Fruit fly (Drosophila melanogaster): ENCODE results near the gene CG43731.

CG43731 gene

DNA sequence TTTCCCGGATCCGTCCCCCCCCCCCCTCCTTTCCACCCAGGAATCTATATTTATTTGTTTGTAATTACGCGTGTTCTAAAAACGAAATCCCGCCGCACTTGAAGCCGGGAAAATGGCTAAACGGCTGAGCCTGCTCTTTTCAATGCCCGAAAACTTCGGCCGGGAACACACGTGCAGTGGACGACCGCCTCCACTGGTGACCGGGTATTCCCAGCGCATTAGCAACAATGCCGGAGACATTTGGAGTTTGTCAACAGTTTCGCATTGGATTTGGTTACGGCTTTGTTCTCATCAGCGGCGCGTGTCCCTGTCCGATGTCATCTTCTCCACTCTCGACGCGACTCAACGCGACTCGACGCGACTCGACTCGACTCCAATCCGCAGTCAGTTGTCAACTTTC lies 2.5 kb downstream of the CG43731 start:
- no peak for TF ChIP-seq Smox (GFP tag; optimal IDR thresholded peaks at IDR 0.05)
- TF ChIP-seq fd85E (GFP tag; optimal IDR thresholded peaks at IDR 0.05), result no peak
- TF ChIP-seq CG11902 (GFP tag; optimal IDR thresholded peaks at IDR 0.05), result no peak
- TF ChIP-seq vri (GFP tag; optimal IDR thresholded peaks at IDR 0.05), result no peak
- TF ChIP-seq spab (GFP tag; optimal IDR thresholded peaks at IDR 0.05), result no peak
- no peak for TF ChIP-seq Hr39 (GFP tag; optimal IDR thresholded peaks at IDR 0.05)
- no peak for TF ChIP-seq topi (GFP tag; optimal IDR thresholded peaks at IDR 0.05)
- TF ChIP-seq Sox15 (GFP tag; optimal IDR thresholded peaks at IDR 0.05), result no peak
- TF ChIP-seq net (GFP tag; optimal IDR thresholded peaks at IDR 0.05), result no peak
- no peak for TF ChIP-seq Eip93F (GFP tag; optimal IDR thresholded peaks at IDR 0.05)
- no peak for TF ChIP-seq acj6 (GFP tag; optimal IDR thresholded peaks at IDR 0.05)
- no peak for TF ChIP-seq Gug (GFP tag; IDR thresholded peaks at IDR 0.05)
- TF ChIP-seq OdsH (GFP tag; optimal IDR thresholded peaks at IDR 0.05), result no peak
- no peak for TF ChIP-seq Hr38 (GFP tag; optimal IDR thresholded peaks at IDR 0.05)
- no peak for TF ChIP-seq Blimp-1 (GFP tag; optimal IDR thresholded peaks at IDR 0.05)
- no peak for TF ChIP-seq CG15336 (GFP tag; IDR thresholded peaks at IDR 0.05)

- no peak for TF ChIP-seq spab (GFP tag; optimal IDR thresholded peaks at IDR 0.05)
Measured at dm6 chr2L:19106235-19106634, 4.4 kb downstream of the CG43731 start.

DNA sequence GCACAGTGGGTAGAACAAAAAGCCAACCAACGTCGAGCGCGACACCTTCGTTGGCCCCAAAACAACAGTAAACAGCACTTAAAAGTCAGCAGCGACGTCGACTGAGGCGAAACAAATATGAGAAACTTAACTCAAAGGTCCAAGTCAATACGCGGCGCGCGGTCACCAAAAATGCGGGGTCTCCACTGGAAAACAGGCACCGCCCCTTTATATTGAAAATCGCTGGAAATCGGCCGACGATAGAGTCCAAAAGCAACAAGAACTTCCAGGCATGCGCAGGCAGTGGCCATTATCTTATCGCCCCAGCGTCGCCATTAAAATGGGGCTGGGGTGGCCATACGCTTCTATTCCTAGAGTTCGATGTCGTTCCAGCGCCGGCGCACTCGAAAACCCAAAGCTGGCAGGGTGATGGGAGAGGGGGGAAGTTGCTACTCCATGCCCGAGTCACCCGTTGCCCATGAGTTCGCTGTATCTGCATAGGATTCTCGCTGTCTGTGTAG lies 6.6 kb downstream of the CG43731 start, which contains the start of gene Lim3:
Gene Lim3 (minus strand): TSS at position 51 of the 500 bp plus-strand sequence.
- TF ChIP-seq CG8319 (GFP tag; optimal IDR thresholded peaks at IDR 0.05) (peak; percentile 81), CG6854 (GFP tag; optimal IDR thresholded peaks at IDR 0.05) (no peak), Eip78C (GFP tag) (peak; percentile 12), fkh (GFP tag; optimal IDR thresholded peaks at IDR 0.05) (peak; percentile 13)

DNA sequence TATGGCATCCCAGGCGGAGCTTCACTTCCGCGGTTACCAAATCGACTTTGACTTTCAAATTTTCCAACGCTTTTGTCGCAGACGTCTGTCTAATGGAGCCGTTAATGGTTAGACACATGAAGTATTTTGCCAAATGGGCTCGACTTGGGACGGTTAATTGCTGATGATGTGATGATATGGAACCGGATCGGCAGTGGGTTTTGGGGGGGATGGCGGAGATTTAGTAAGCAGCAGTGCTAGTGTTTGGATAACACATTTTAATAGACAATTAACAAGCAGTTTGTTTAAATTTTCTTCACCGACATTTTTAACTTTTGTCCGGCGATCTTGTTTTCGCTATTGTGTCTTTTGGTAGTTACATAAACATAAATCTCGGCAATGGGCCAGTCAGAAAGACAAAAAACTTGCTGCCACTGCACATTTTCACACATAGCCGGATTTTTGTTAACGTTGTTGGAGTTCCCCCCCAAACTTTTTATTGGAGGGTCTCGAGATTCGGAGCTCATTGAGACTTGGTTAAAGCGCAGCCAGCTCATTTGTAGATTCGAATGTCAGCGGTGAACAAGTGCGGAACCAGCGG lies 7.9 kb downstream of the CG43731 start, which contains the start of gene amd:
Gene amd (plus strand): TSS at position 530 of the 580 bp plus-strand sequence.
- TF ChIP-seq Eip78C (GFP tag) (no peak), dac (GFP tag; optimal IDR thresholded peaks at IDR 0.05) (no peak), CG11294 (GFP tag; IDR thresholded peaks at IDR 0.05) (no peak), esn (GFP tag; optimal IDR thresholded peaks at IDR 0.05) (no peak), CG4318 (GFP tag; optimal IDR thresholded peaks at IDR 0.05) (no peak), topi (GFP tag; optimal IDR thresholded peaks at IDR 0.05) (no peak), CG6163 (GFP tag; IDR thresholded peaks at IDR 0.05) (no peak), dsx (GFP tag; optimal IDR thresholded peaks at IDR 0.05; ENCODE audit: poor library complexity, severe bottlenecking) (no peak), CG6276 (GFP tag; optimal IDR thresholded peaks at IDR 0.05) (no peak), CG8632 (GFP tag; optimal IDR thresholded peaks at IDR 0.05) (no peak), Hr38 (GFP tag; optimal IDR thresholded peaks at IDR 0.05) (no peak), Ets21C (GFP tag; optimal IDR thresholded peaks at IDR 0.05) (no peak), fd85E (GFP tag; optimal IDR thresholded peaks at IDR 0.05) (no peak), ss (GFP tag; optimal IDR thresholded peaks at IDR 0.05) (no peak), achi (GFP tag; optimal IDR thresholded peaks at IDR 0.05) (no peak), CG8119 (GFP tag; IDR thresholded peaks at IDR 0.05) (no peak), eg (GFP tag; IDR thresholded peaks at IDR 0.05) (no peak), svp (GFP tag) (no peak)

dm6 chr2L:19111137-19111536 lies 9.3 kb downstream of the CG43731 start:
- no peak for TF ChIP-seq Met (GFP tag; optimal IDR thresholded peaks at IDR 0.05)
- TF ChIP-seq Eip75B (GFP tag; optimal IDR thresholded peaks at IDR 0.05), result no peak
- no peak for TF ChIP-seq CG8319 (GFP tag; optimal IDR thresholded peaks at IDR 0.05)
- TF ChIP-seq CG10631 (GFP tag; optimal IDR thresholded peaks at IDR 0.05), result no peak
- TF ChIP-seq CG3919 (GFP tag; optimal IDR thresholded peaks at IDR 0.05), result no peak
- TF ChIP-seq CG10669 (GFP tag; optimal IDR thresholded peaks at IDR 0.05), result no peak
- no peak for TF ChIP-seq fkh (GFP tag; optimal IDR thresholded peaks at IDR 0.05)
- TF ChIP-seq achi (GFP tag; optimal IDR thresholded peaks at IDR 0.05), result no peak
- no peak for TF ChIP-seq CG3032 (tag; optimal IDR thresholded peaks at IDR 0.05)
- no peak for TF ChIP-seq dac (GFP tag; optimal IDR thresholded peaks at IDR 0.05)
- TF ChIP-seq CG6163 (GFP tag; IDR thresholded peaks at IDR 0.05), result no peak
- no peak for TF ChIP-seq cyc (GFP tag; optimal IDR thresholded peaks at IDR 0.05)
- no peak for TF ChIP-seq CG6792 (GFP tag; optimal IDR thresholded peaks at IDR 0.05)
- no peak for TF ChIP-seq OdsH (GFP tag; optimal IDR thresholded peaks at IDR 0.05)
- TF ChIP-seq ss (GFP tag; optimal IDR thresholded peaks at IDR 0.05), result no peak
- TF ChIP-seq Gug (GFP tag; IDR thresholded peaks at IDR 0.05), result no peak
- TF ChIP-seq eg (GFP tag; IDR thresholded peaks at IDR 0.05), result no peak
- no peak for TF ChIP-seq Blimp-1 (GFP tag; optimal IDR thresholded peaks at IDR 0.05)
